Fruit fly (Drosophila melanogaster) whole organism, embryonic: ENCODE data around the gene Kaz1-ORFB.
A peak's percentile ranks its signal among the peaks of the same experiment; 100 is the strongest.

Source experiments
- Asciz ChIP-seq: fragments of 200-800 bp; sonication (Bioruptor generic); optimal IDR thresholded peaks from 2 replicates; lab custom pipeline; 2017; ENCODE audit warnings: missing biosample characterization, mild to moderate bottlenecking, missing genetic modification characterization, missing genetic modification reagents
- BEAF-32 ChIP-seq: fragments of 200-800 bp; sonication (Bioruptor generic); optimal IDR thresholded peaks from 3 replicates; lab custom pipeline; 2017; ENCODE audit warnings: missing biosample characterization, missing genetic modification characterization, mild to moderate bottlenecking, moderate library complexity, missing genetic modification reagents
- CG10543 ChIP-seq: fragments of 200-800 bp; sonication (Bioruptor generic); optimal IDR thresholded peaks from 3 replicates; lab custom pipeline; 2017; ENCODE audit warnings: missing biosample characterization, mild to moderate bottlenecking, missing genetic modification characterization, moderate library complexity
- CG11695 ChIP-seq: fragments of 200-800 bp; sonication (Bioruptor generic); IDR thresholded peaks from 3 replicates; pipeline ENCODE4 v1.3.6; 2022; ENCODE audit warnings: missing biosample characterization, missing genetic modification characterization
- CG11696 ChIP-seq: fragments of 200-800 bp; sonication (Bioruptor generic); IDR thresholded peaks from 2 replicates; pipeline ENCODE4 v1.3.6; 2022; ENCODE audit warnings: missing biosample characterization, missing genetic modification characterization
- CG12155 ChIP-seq: fragments of 200-800 bp; sonication (Bioruptor generic); optimal IDR thresholded peaks from 3 replicates; lab custom pipeline; 2016; ENCODE audit warnings: missing biosample characterization, missing genetic modification characterization
- CG12219 ChIP-seq: fragments of 200-800 bp; sonication (Bioruptor generic); optimal IDR thresholded peaks from 3 replicates; lab custom pipeline; 2018; ENCODE audit warnings: missing biosample characterization, mild to moderate bottlenecking, missing genetic modification characterization
- CG12769 ChIP-seq: fragments of 200-800 bp; sonication (Bioruptor generic); optimal IDR thresholded peaks from 2 replicates; lab custom pipeline; 2019; ENCODE audit warnings: missing biosample characterization, mild to moderate bottlenecking, missing genetic modification characterization, moderate library complexity
- CG14667 ChIP-seq: fragments of 200-800 bp; sonication (Bioruptor generic); IDR thresholded peaks from 2 replicates; pipeline ENCODE4 v1.3.6; 2022; ENCODE audit warnings: missing biosample characterization, missing genetic modification characterization
- CG1832 ChIP-seq: fragments of 200-800 bp; sonication (Bioruptor generic); optimal IDR thresholded peaks from 2 replicates; lab custom pipeline; 2017; ENCODE audit warnings: missing biosample characterization, mild to moderate bottlenecking, missing genetic modification characterization, inconsistent platforms
- CG2120 ChIP-seq: fragments of 200-800 bp; sonication (Bioruptor generic); optimal IDR thresholded peaks from 3 replicates; lab custom pipeline; 2016; ENCODE audit warnings: missing biosample characterization, missing genetic modification characterization
- CG2678 ChIP-seq: fragments of 200-800 bp; sonication (Bioruptor generic); optimal IDR thresholded peaks from 3 replicates; lab custom pipeline; 2019; ENCODE audit warnings: missing biosample characterization, mild to moderate bottlenecking, missing genetic modification characterization, moderate library complexity
- CG30431 ChIP-seq: fragments of 200-800 bp; sonication (Bioruptor generic); optimal IDR thresholded peaks from 2 replicates; lab custom pipeline; 2017; ENCODE audit warnings: missing biosample characterization, missing genetic modification characterization
- CG31224 ChIP-seq: fragments of 200-800 bp; sonication (Bioruptor generic); IDR thresholded peaks from 2 replicates; pipeline ENCODE4 v1.3.6; 2022; ENCODE audit warnings: missing biosample characterization, missing genetic modification characterization
- CG3847 ChIP-seq: fragments of 200-800 bp; sonication (Bioruptor generic); IDR thresholded peaks from 2 replicates; pipeline ENCODE4 v1.3.6; 2022; ENCODE audit warnings: missing biosample characterization, missing genetic modification characterization
- CG4707 ChIP-seq: fragments of 200-800 bp; sonication (Bioruptor generic); optimal IDR thresholded peaks from 2 replicates; lab custom pipeline; 2018; ENCODE audit warnings: missing biosample characterization, mild to moderate bottlenecking, missing genetic modification characterization, moderate library complexity
- CG6654 ChIP-seq: fragments of 200-800 bp; sonication (Bioruptor generic); optimal IDR thresholded peaks from 2 replicates; lab custom pipeline; 2017; ENCODE audit warnings: missing biosample characterization, mild to moderate bottlenecking, missing genetic modification characterization
- Chrac-16 ChIP-seq: fragments of 200-800 bp; sonication (Bioruptor generic); optimal IDR thresholded peaks from 3 replicates; lab custom pipeline; 2016; ENCODE audit warnings: missing biosample characterization, missing genetic modification characterization
- D19B ChIP-seq: fragments of 200-800 bp; sonication (Bioruptor generic); optimal IDR thresholded peaks from 2 replicates; lab custom pipeline; 2017; ENCODE audit warnings: missing biosample characterization, mild to moderate bottlenecking, missing genetic modification characterization
- Dbx ChIP-seq: fragments of 200-800 bp; sonication (Bioruptor generic); IDR thresholded peaks from 3 replicates; pipeline ENCODE4 v1.3.6; 2022; ENCODE audit warnings: missing biosample characterization, missing genetic modification characterization
- Dll ChIP-seq: fragments of 200-800 bp; sonication (Bioruptor generic); IDR thresholded peaks from 4 replicates; pipeline ENCODE4 v1.3.6; 2022; ENCODE audit warnings: missing biosample characterization, missing genetic modification characterization; ENCODE audit not compliant: partially characterized antibody
- Dp ChIP-seq: fragments of 200-800 bp; sonication (Bioruptor generic); optimal IDR thresholded peaks from 2 replicates; lab custom pipeline; 2018; ENCODE audit warnings: missing biosample characterization, mild to moderate bottlenecking, missing genetic modification characterization, moderate library complexity
- E2f2 ChIP-seq: fragments of 200-800 bp; sonication (Bioruptor generic); IDR thresholded peaks from 2 replicates; pipeline ENCODE4 v1.3.6; 2022; ENCODE audit warnings: missing biosample characterization, missing genetic modification characterization
- Gsc ChIP-seq: fragments of 200-800 bp; sonication (Bioruptor generic); IDR thresholded peaks from 2 replicates; pipeline ENCODE4 v1.3.6; 2022; ENCODE audit warnings: missing biosample characterization, missing genetic modification characterization
- HLH54F ChIP-seq: fragments of 200-800 bp; sonication (Bioruptor generic); optimal IDR thresholded peaks from 3 replicates; lab custom pipeline; 2016; ENCODE audit warnings: missing biosample characterization, missing genetic modification characterization
- Hey ChIP-seq: fragments of 200-800 bp; sonication (Bioruptor generic); optimal IDR thresholded peaks from 3 replicates; lab custom pipeline; 2018; ENCODE audit warnings: missing biosample characterization, mild to moderate bottlenecking, missing genetic modification characterization
- Hmr ChIP-seq: fragments of 200-800 bp; sonication (Bioruptor generic); optimal IDR thresholded peaks from 3 replicates; lab custom pipeline; 2017; ENCODE audit warnings: mild to moderate bottlenecking, missing biosample characterization, missing genetic modification reagents, missing genetic modification characterization
- Opbp ChIP-seq: fragments of 200-800 bp; sonication (Bioruptor generic); IDR thresholded peaks from 3 replicates; pipeline ENCODE4 v1.3.6; 2022; ENCODE audit warnings: missing biosample characterization, missing genetic modification characterization; ENCODE audit not compliant: partially characterized antibody
- Ravus ChIP-seq: fragments of 200-800 bp; sonication (Bioruptor generic); IDR thresholded peaks from 2 replicates; pipeline ENCODE4 v1.3.6; 2022; ENCODE audit warnings: missing biosample characterization, missing genetic modification characterization
- Rfx ChIP-seq: fragments of 200-800 bp; sonication (Bioruptor generic); IDR thresholded peaks from 2 replicates; pipeline ENCODE4 v1.3.6; 2022; ENCODE audit warnings: missing biosample characterization, missing genetic modification characterization
- Sry-δ ChIP-seq: fragments of 200-800 bp; sonication (Bioruptor generic); optimal IDR thresholded peaks from 2 replicates; lab custom pipeline; 2016; ENCODE audit warnings: missing biosample characterization, missing genetic modification characterization
- amos ChIP-seq: fragments of 200-800 bp; sonication (Bioruptor generic); IDR thresholded peaks from 2 replicates; pipeline ENCODE4 v1.3.6; 2022; ENCODE audit warnings: missing biosample characterization, missing genetic modification characterization; ENCODE audit not compliant: partially characterized antibody
- ara ChIP-seq: fragments of 200-800 bp; sonication (Bioruptor generic); IDR thresholded peaks from 2 replicates; pipeline ENCODE4 v1.3.6; 2022; ENCODE audit warnings: missing biosample characterization, missing genetic modification characterization
- bcd ChIP-seq: fragments of 200-800 bp; sonication (Bioruptor generic); optimal IDR thresholded peaks from 2 replicates; lab custom pipeline; 2017; ENCODE audit warnings: missing biosample characterization, mild to moderate bottlenecking, missing genetic modification characterization
- ci ChIP-seq: fragments of 200-800 bp; sonication (Bioruptor generic); IDR thresholded peaks from 3 replicates; pipeline ENCODE4 v1.3.6; 2022; ENCODE audit warnings: missing biosample characterization, missing genetic modification characterization
- dm ChIP-seq: fragments of 200-800 bp; sonication (Bioruptor generic); optimal IDR thresholded peaks from 3 replicates; lab custom pipeline; 2016; ENCODE audit warnings: missing biosample characterization, missing genetic modification characterization
- dysf ChIP-seq: fragments of 200-800 bp; sonication (Bioruptor generic); IDR thresholded peaks from 3 replicates; pipeline ENCODE4 v1.3.6; 2022; ENCODE audit warnings: missing biosample characterization, missing genetic modification characterization
- emc ChIP-seq: fragments of 200-800 bp; sonication (Bioruptor generic); optimal IDR thresholded peaks from 2 replicates; lab custom pipeline; 2016; ENCODE audit warnings: missing biosample characterization, missing genetic modification characterization
- gcm2 ChIP-seq: fragments of 200-800 bp; sonication (Bioruptor generic); optimal IDR thresholded peaks from 2 replicates; lab custom pipeline; 2016; ENCODE audit warnings: missing biosample characterization, missing genetic modification characterization
- grau ChIP-seq: fragments of 200-800 bp; optimal IDR thresholded peaks from 3 replicates; lab custom pipeline; 2019; ENCODE audit warnings: missing biosample characterization, mild to moderate bottlenecking, missing genetic modification characterization, moderate library complexity
- gsb ChIP-seq: fragments of 200-800 bp; sonication (Bioruptor generic); IDR thresholded peaks from 2 replicates; pipeline ENCODE4 v1.3.6; 2022; ENCODE audit warnings: missing biosample characterization, missing genetic modification characterization
- hkb ChIP-seq, 2 experiments: fragments of 200-800 bp in 1 of 2; fragments of >200 bp in 1 of 2; sonication (Bioruptor generic) in 1 of 2; IDR thresholded peaks in 1 of 2; optimal IDR thresholded peaks in 1 of 2; 2 replicates each; pipeline versions ENCODE4 v1.3.6 to Lab custom; 2017 to 2022; ENCODE audit warnings: missing biosample characterization in 1 of 2, missing genetic modification characterization in 1 of 2
- phol ChIP-seq: fragments of 200-800 bp; sonication (Bioruptor generic); optimal IDR thresholded peaks from 3 replicates; lab custom pipeline; 2018; ENCODE audit warnings: missing biosample characterization, mild to moderate bottlenecking, missing genetic modification characterization, moderate library complexity
- psq ChIP-seq: fragments of 200-800 bp; sonication (Bioruptor generic); optimal IDR thresholded peaks from 2 replicates; lab custom pipeline; 2017; ENCODE audit warnings: missing biosample characterization, missing genetic modification characterization
- sc ChIP-seq, 3 experiments: fragments of >200 bp in 2 of 3; fragments of 200-800 bp in 1 of 3; sonication (Bioruptor generic) in 1 of 3; optimal IDR thresholded peaks; 2 replicates in 2 of 3; 3 replicates in 1 of 3; lab custom pipeline; 2017; ENCODE audit warnings: mild to moderate bottlenecking in 1 of 3, missing biosample characterization in 1 of 3, missing genetic modification characterization in 1 of 3, missing genetic modification reagents in 1 of 3
- stc ChIP-seq: fragments of 200-800 bp; sonication (Bioruptor generic); IDR thresholded peaks from 2 replicates; pipeline ENCODE4 v1.3.6; 2022; ENCODE audit warnings: missing biosample characterization, missing genetic modification characterization
- tgo ChIP-seq: fragments of 200-800 bp; sonication (Bioruptor generic); IDR thresholded peaks from 3 replicates; pipeline ENCODE4 v1.3.6; 2022; ENCODE audit warnings: missing biosample characterization, missing genetic modification characterization
- trem ChIP-seq: fragments of 200-800 bp; optimal IDR thresholded peaks from 3 replicates; lab custom pipeline; 2019; ENCODE audit warnings: missing biosample characterization, mild to moderate bottlenecking, missing genetic modification characterization, moderate library complexity
- wdn ChIP-seq: fragments of 200-800 bp; sonication (Bioruptor generic); IDR thresholded peaks from 2 replicates; pipeline ENCODE4 v1.3.6; 2022; ENCODE audit warnings: missing biosample characterization, missing genetic modification characterization

Gene Kaz1-ORFB

DNA sequence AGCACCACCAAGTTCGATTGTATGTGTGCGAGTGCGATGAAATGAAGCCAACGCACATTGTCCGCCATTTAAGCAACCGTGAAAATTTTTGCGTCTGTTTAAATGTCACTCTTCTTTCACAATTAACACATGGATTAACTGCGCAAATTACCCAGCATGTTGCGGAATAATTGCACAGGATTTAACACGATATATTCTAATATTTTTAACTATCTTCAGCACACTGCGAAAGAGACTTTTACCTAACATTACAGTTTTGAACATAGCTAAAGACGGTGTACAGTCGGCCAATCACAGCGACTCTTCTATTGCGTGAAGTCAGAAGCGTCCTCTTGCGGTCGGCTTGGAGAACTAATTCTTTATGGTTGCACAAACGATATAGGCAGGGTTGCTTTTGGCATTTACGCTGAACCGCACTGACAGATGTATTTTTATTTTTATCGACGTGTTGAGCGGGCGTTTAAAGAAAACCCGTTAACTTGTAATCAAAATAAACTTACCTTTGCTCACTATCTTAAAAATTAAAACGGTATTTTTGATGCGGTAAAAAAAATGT lies 30.3 kb downstream of the Kaz1-ORFB start (continued):
- TF ChIP-seq dysf (GFP tag; lab: Robert Waterston, UW) (peak; percentile 53; the same call in 2 of the 3 replicates), trem (tag; lab: Kevin White, UChicago) (peak; percentile 83), CG12219 (GFP tag; lab: Kevin White, UChicago) (no peak), tgo (peak; percentile 34; the same call in 1 of the 3 replicates), CG12769 (tag; lab: Kevin White, UChicago) (no peak), E2f2 (GFP tag; lab: Robert Waterston, UW) (peak; percentile 94), HLH54F (GFP tag; lab: Kevin White, UChicago) (peak; percentile 36), psq (GFP tag; lab: Kevin White, UChicago) (no peak), wdn (GFP tag; lab: Robert Waterston, UW) (no peak), CG30431 (GFP tag; lab: Kevin White, UChicago) (no peak), Sry-δ (GFP tag; lab: Kevin White, UChicago) (peak; percentile 77), Hey (tag; lab: Kevin White, UChicago) (no peak), sc (optimal IDR thresholded peaks at IDR 0.05; lab: Kevin White, UChicago) (no peak), sc (GFP tag; optimal IDR thresholded peaks at IDR 0.05; lab: Kevin White, UChicago) (peak; percentile 25), CG2120 (GFP tag; lab: Kevin White, UChicago) (peak; percentile 53), D19B (GFP tag; lab: Kevin White, UChicago) (no peak), grau (tag; lab: Kevin White, UChicago) (no peak), Ravus (GFP tag; lab: Robert Waterston, UW) (no peak), CG12155 (GFP tag; lab: Kevin White, UChicago) (no peak), CG2678 (tag; lab: Kevin White, UChicago) (no peak), dm (GFP tag; lab: Kevin White, UChicago) (peak; percentile 76), ci (GFP tag; lab: Robert Waterston, UW) (peak; percentile 84), CG11696 (no peak), CG31224 (GFP tag; lab: Robert Waterston, UW) (no peak), Opbp (GFP tag; lab: Robert Waterston, UW) (peak; percentile 69), CG1832 (GFP tag; lab: Kevin White, UChicago) (no peak), CG3847 (GFP tag; lab: Robert Waterston, UW) (peak; percentile 58), amos (GFP tag; lab: Robert Waterston, UW) (peak; percentile 66; the same call in 1 of the 2 replicates), bcd (GFP tag; lab: Kevin White, UChicago) (no peak), ara (GFP tag; lab: Robert Waterston, UW) (no peak), BEAF-32 (GFP tag; lab: Kevin White, UChicago) (peak; percentile 68), Hmr (GFP tag; lab: Kevin White, UChicago) (no peak), Rfx (peak; percentile 78; the same call in 1 of the 2 replicates), CG6654 (GFP tag; lab: Kevin White, UChicago) (no peak), gcm2 (GFP tag; lab: Kevin White, UChicago) (no peak), gsb (GFP tag; lab: Robert Waterston, UW) (peak; percentile 45; the same call in 1 of the 2 replicates), Asciz (no peak), Dll (GFP tag; lab: Robert Waterston, UW) (peak; percentile 25; the same call in 2 of the 4 replicates), Dbx (GFP tag; lab: Robert Waterston, UW) (peak; percentile 77; the same call in 2 of the 3 replicates), CG11695 (GFP tag; lab: Robert Waterston, UW) (peak; percentile 6; the same call in 1 of the 3 replicates), CG10543 (GFP tag; lab: Kevin White, UChicago) (no peak), stc (GFP tag; lab: Robert Waterston, UW) (no peak), CG4707 (GFP tag; lab: Kevin White, UChicago) (no peak), emc (GFP tag; lab: Kevin White, UChicago) (no peak), Gsc (GFP tag; lab: Robert Waterston, UW) (no peak), hkb (optimal IDR thresholded peaks at IDR 0.05; lab: Kevin White, UChicago) (no peak), hkb (GFP tag; IDR thresholded peaks at IDR 0.05; lab: Robert Waterston, UW) (peak; percentile 13; the same call in 1 of the 2 replicates), Chrac-16 (GFP tag; lab: Kevin White, UChicago) (peak; percentile 27), Dp (GFP tag; lab: Kevin White, UChicago) (peak; percentile 89), phol (peak; percentile 86), CG14667 (GFP tag; lab: Robert Waterston, UW) (no peak)
